Worm (Caenorhabditis elegans) whole organism, mixed stage, embryonic: ENCODE results near the gene mab-10.

Experiments
- lin-13 ChIP-seq: fragments of 150-350 bp; optimal IDR thresholded peaks from 2 replicates; lab custom pipeline; 2014; ENCODE audit warnings: missing biosample characterization, missing genetic modification characterization
- ztf-11 ChIP-seq: fragments of 150-350 bp; optimal IDR thresholded peaks from 2 replicates; lab custom pipeline; 2014; ENCODE audit warnings: missing biosample characterization, missing genetic modification characterization

DNA sequence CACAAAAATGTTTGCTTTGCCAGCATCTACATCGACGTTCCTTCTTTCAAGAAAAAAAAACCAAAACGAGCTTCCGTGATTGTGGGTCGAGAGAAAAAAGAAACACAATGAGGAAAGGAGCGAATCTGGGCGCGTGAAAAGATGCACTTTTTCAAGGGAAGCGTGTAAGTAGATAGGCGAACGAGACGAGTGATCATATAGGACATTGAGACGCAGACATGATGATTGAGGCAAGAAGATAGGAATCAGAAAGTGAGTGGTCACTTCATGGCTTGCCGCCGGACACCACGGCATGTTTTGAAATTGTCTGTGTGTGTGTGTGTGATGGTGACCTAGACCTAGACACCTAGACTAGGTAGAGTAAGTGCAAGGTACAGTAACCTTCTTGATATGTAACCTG is 26.3 kb upstream of the mab-10 start:
- TF ChIP-seq ztf-11 (tag; lab: Kevin White, UChicago), result no peak
- TF ChIP-seq lin-13 (tag; lab: Kevin White, UChicago), result no peak
